Fruit fly (Drosophila melanogaster): ENCODE measurements around the gene Arglu1.
A peak's percentile ranks its signal among the peaks of the same experiment; 100 is the strongest.

Arglu1 gene

DNA sequence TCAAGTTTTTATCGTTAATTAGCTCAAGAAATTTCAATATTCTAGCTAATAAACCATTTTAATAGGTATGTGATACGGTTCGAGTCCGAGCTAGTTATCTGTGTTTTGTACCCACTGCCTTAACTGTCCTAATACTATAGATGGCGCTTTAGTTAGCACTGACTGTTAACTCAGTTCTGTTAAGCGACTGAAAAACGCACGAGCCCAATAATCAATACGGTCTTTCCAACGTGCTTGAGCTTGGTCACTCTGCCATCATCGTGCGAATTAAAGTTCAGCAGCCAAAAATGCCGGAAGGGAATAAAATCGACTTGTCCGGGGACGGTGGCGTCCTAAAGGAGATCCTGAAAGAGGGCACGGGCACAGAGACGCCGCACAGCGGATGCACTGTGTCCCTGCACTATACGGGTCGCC lies 50.1 kb downstream of the Arglu1 start, which contains the start of gene Fkbp59 (continued):
- TF ChIP-seq trh (GFP tag; optimal IDR thresholded peaks at IDR 0.05) (no peak), hth (optimal IDR thresholded peaks at IDR 0.05) (no peak), Hr39 (optimal IDR thresholded peaks at IDR 0.05) (no peak), tll (GFP tag; optimal IDR thresholded peaks at IDR 0.05) (no peak), gsb-n (tag; optimal IDR thresholded peaks at IDR 0.05) (no peak), ATbp (GFP tag; optimal IDR thresholded peaks at IDR 0.05) (no peak), bsh (GFP tag; optimal IDR thresholded peaks at IDR 0.05) (no peak), croc (GFP tag; conservative IDR thresholded peaks at IDR 0.05) (no peak), Antp (GFP tag; optimal IDR thresholded peaks at IDR 0.05) (no peak), lab (GFP tag; optimal IDR thresholded peaks at IDR 0.05) (no peak), CG17568 (GFP tag; optimal IDR thresholded peaks at IDR 0.05) (no peak), H2.0 (GFP tag; IDR thresholded peaks at IDR 0.05) (no peak), disco-r (GFP tag; optimal IDR thresholded peaks at IDR 0.05) (no peak), cg (GFP tag; optimal IDR thresholded peaks at IDR 0.05) (no peak), dan (GFP tag; IDR thresholded peaks at IDR 0.05) (no peak), CG3163 (GFP tag; optimal IDR thresholded peaks at IDR 0.05) (no peak), E2f1 (GFP tag; IDR thresholded peaks at IDR 0.05) (no peak), jumu (GFP tag; optimal IDR thresholded peaks at IDR 0.05) (no peak), sens-2 (GFP tag; IDR thresholded peaks at IDR 0.05) (no peak), Adf1 (GFP tag; IDR thresholded peaks at IDR 0.05) (no peak), Fer3 (tag; optimal IDR thresholded peaks at IDR 0.05) (no peak), otp (GFP tag; IDR thresholded peaks at IDR 0.05) (no peak), tgo (GFP tag; IDR thresholded peaks at IDR 0.05) (no peak), Hmr (GFP tag; optimal IDR thresholded peaks at IDR 0.05) (peak; percentile 48), CG42726 (GFP tag; IDR thresholded peaks at IDR 0.05; ENCODE audit: partially characterized antibody) (peak; percentile 40; the same call in 1 of the 2 replicates), CG12769 (tag; optimal IDR thresholded peaks at IDR 0.05) (no peak), CG3065 (GFP tag; optimal IDR thresholded peaks at IDR 0.05) (no peak), CG10959 (GFP tag; IDR thresholded peaks at IDR 0.05) (no peak), CG14667 (GFP tag; IDR thresholded peaks at IDR 0.05) (no peak), CG13894 (tag; optimal IDR thresholded peaks at IDR 0.05) (peak; percentile 25), gsb (GFP tag; IDR thresholded peaks at IDR 0.05) (no peak), br (optimal IDR thresholded peaks at IDR 0.05) (no peak), run (tag; optimal IDR thresholded peaks at IDR 0.05) (no peak), ac (GFP tag; optimal IDR thresholded peaks at IDR 0.05) (no peak), TFAM (GFP tag; optimal IDR thresholded peaks at IDR 0.05) (no peak), CG14710 (tag; optimal IDR thresholded peaks at IDR 0.05) (peak; percentile 27), tup (GFP tag; optimal IDR thresholded peaks at IDR 0.05) (no peak), Xrp1 (GFP tag; IDR thresholded peaks at IDR 0.05) (no peak), mam (GFP tag; optimal IDR thresholded peaks at IDR 0.05) (no peak), phol (tag; optimal IDR thresholded peaks at IDR 0.05) (peak; percentile 12), CG17912 (GFP tag; optimal IDR thresholded peaks at IDR 0.05) (no peak), Trl (optimal IDR thresholded peaks at IDR 0.05) (no peak), Trl (GFP tag; optimal IDR thresholded peaks at IDR 0.05) (no peak), CG4404 (GFP tag; IDR thresholded peaks at IDR 0.05) (no peak), CG33557 (GFP tag; optimal IDR thresholded peaks at IDR 0.05) (no peak)
